Worm (Caenorhabditis elegans): ENCODE data around the gene ckk-1.

- TF ChIP-seq T22C8.4 (GFP tag; IDR thresholded peaks at IDR 0.05) (peak; percentile 57; the same call in 1 of the 2 replicates), flt-1 (GFP tag; IDR thresholded peaks at IDR 0.05) (peak; percentile 87), ztf-29 (GFP tag; IDR thresholded peaks at IDR 0.05) (no peak), med-1 (GFP tag; optimal IDR thresholded peaks at IDR 0.05; ENCODE audit: insufficient read depth) (peak; percentile 45), cog-1 (tag; optimal IDR thresholded peaks at IDR 0.05) (peak; percentile 97), ref-1 (GFP tag; conservative IDR thresholded peaks at IDR 0.05) (no peak), klf-2 (GFP tag; conservative IDR thresholded peaks at IDR 0.05) (0 out of 2 replicates have a peak, but pooled peaks have one; percentile 42)
Measured at ce11 chrIII:5678935-5679334, 43.7 kb downstream of the ckk-1 start, which contains the start of the genes ska-3 and rps-12.

Measured in whole organism, midembryonic.